Fruit fly (Drosophila melanogaster): ENCODE data around the gene Atg3.
A peak's percentile ranks its signal among the peaks of the same experiment; 100 is the strongest.

Atg3 gene

dm6 chr3L:18789203-18790018 lies 40.9 kb downstream of the Atg3 start (continued):
- TF ChIP-seq ranshi (GFP tag; IDR thresholded peaks at IDR 0.05) (peak; percentile 31; the same call in 1 of the 2 replicates), kah (GFP tag; optimal IDR thresholded peaks at IDR 0.05) (peak; percentile 44), sna (GFP tag; IDR thresholded peaks at IDR 0.05; ENCODE audit: partially characterized antibody) (no peak), ken (GFP tag; IDR thresholded peaks at IDR 0.05) (0 out of 3 replicates have a peak, but pooled peaks have one; percentile 24), CG17612 (GFP tag; IDR thresholded peaks at IDR 0.05) (no peak), nerfin-1 (tag; optimal IDR thresholded peaks at IDR 0.05) (no peak), CG10431 (GFP tag; optimal IDR thresholded peaks at IDR 0.05) (no peak), B-H2 (GFP tag; optimal IDR thresholded peaks at IDR 0.05) (peak; percentile 67), Abd-B (GFP tag; optimal IDR thresholded peaks at IDR 0.05) (no peak), ewg (GFP tag; optimal IDR thresholded peaks at IDR 0.05) (peak; percentile 50), CG11247 (GFP tag; IDR thresholded peaks at IDR 0.05) (no peak), nau (GFP tag; optimal IDR thresholded peaks at IDR 0.05) (peak; percentile 83), CG42726 (GFP tag; IDR thresholded peaks at IDR 0.05; ENCODE audit: partially characterized antibody) (no peak), CG17328 (GFP tag; IDR thresholded peaks at IDR 0.05) (peak; percentile 26; the same call in 1 of the 2 replicates), NC2β (GFP tag; optimal IDR thresholded peaks at IDR 0.05) (no peak), CG7745 (tag; optimal IDR thresholded peaks at IDR 0.05) (no peak), gem (tag; optimal IDR thresholded peaks at IDR 0.05) (peak; percentile 58), Dp (GFP tag; optimal IDR thresholded peaks at IDR 0.05) (no peak), Adf1 (GFP tag; IDR thresholded peaks at IDR 0.05) (peak; percentile 72), tgo (GFP tag; IDR thresholded peaks at IDR 0.05) (peak; percentile 18; the same call in 1 of the 3 replicates), Hr39 (optimal IDR thresholded peaks at IDR 0.05) (no peak), pita (GFP tag; optimal IDR thresholded peaks at IDR 0.05) (no peak), usp (GFP tag; optimal IDR thresholded peaks at IDR 0.05) (no peak), NfI (GFP tag; optimal IDR thresholded peaks at IDR 0.05) (peak; percentile 27), ash1 (GFP tag; optimal IDR thresholded peaks at IDR 0.05) (no peak), CG1792 (GFP tag; optimal IDR thresholded peaks at IDR 0.05) (peak; percentile 5), gcm2 (GFP tag; optimal IDR thresholded peaks at IDR 0.05) (no peak), slbo (GFP tag; IDR thresholded peaks at IDR 0.05) (no peak), tap (tag; optimal IDR thresholded peaks at IDR 0.05) (peak; percentile 7), Med (GFP tag) (peak; percentile 90), CG14710 (tag; optimal IDR thresholded peaks at IDR 0.05) (no peak), CG6175 (GFP tag; IDR thresholded peaks at IDR 0.05) (0 out of 3 replicates have a peak, but pooled peaks have one; percentile 45), mirr (GFP tag; optimal IDR thresholded peaks at IDR 0.05) (peak; percentile 97), CG4820 (GFP tag; optimal IDR thresholded peaks at IDR 0.05) (no peak), oc (tag; optimal IDR thresholded peaks at IDR 0.05) (peak; percentile 68), CG10565 (GFP tag; optimal IDR thresholded peaks at IDR 0.05) (no peak), Nf-YC (tag; optimal IDR thresholded peaks at IDR 0.05) (peak; percentile 56), tx (GFP tag; optimal IDR thresholded peaks at IDR 0.05) (no peak), CG14441 (GFP tag; IDR thresholded peaks at IDR 0.05) (peak; percentile 51; the same call in 1 of the 2 replicates), tll (GFP tag; optimal IDR thresholded peaks at IDR 0.05) (no peak), Eip74EF (GFP tag; optimal IDR thresholded peaks at IDR 0.05) (peak in 1 of 2 experiments; percentile 62), Fer3 (tag; optimal IDR thresholded peaks at IDR 0.05) (peak; percentile 67), Nf-YB (GFP tag; optimal IDR thresholded peaks at IDR 0.05) (peak; percentile 1), CG10267 (tag; optimal IDR thresholded peaks at IDR 0.05) (no peak), CG12219 (GFP tag; optimal IDR thresholded peaks at IDR 0.05) (peak; percentile 31), CG4282 (GFP tag; optimal IDR thresholded peaks at IDR 0.05) (no peak), otp (GFP tag; IDR thresholded peaks at IDR 0.05) (peak; percentile 85), Ets97D (GFP tag; optimal IDR thresholded peaks at IDR 0.05) (peak; percentile 30), croc (GFP tag; conservative IDR thresholded peaks at IDR 0.05) (no peak)

Data from whole organism, embryonic.